Fruit fly (Drosophila melanogaster) whole organism, adult: Measurements from ENCODE around the gene Der-2.

ENCODE experiments used
- CG11617 ChIP-seq: fragments of 200-800 bp; sonication (Bioruptor generic); optimal IDR thresholded peaks from 2 replicates; lab custom pipeline; 2017; ENCODE audit warnings: mild to moderate bottlenecking, missing biosample characterization, missing genetic modification reagents, missing genetic modification characterization
- CG12768 ChIP-seq: fragments of 200-800 bp; sonication (Bioruptor generic); optimal IDR thresholded peaks from 2 replicates; lab custom pipeline; 2017; ENCODE audit warnings: missing biosample characterization, missing genetic modification characterization, mild to moderate bottlenecking, moderate library complexity, missing genetic modification reagents
- CG14711 ChIP-seq: fragments of 200-800 bp; sonication (Bioruptor generic); optimal IDR thresholded peaks from 2 replicates; lab custom pipeline; 2018; ENCODE audit warnings: missing biosample characterization, mild to moderate bottlenecking, missing genetic modification characterization, moderate library complexity
- CG1620 ChIP-seq: fragments of 200-800 bp; sonication (Bioruptor generic); optimal IDR thresholded peaks from 2 replicates; lab custom pipeline; 2016; ENCODE audit warnings: missing biosample characterization, missing genetic modification characterization
- CG33017 ChIP-seq: fragments of 200-800 bp; sonication (Bioruptor generic); optimal IDR thresholded peaks from 2 replicates; lab custom pipeline; 2018; ENCODE audit warnings: missing biosample characterization, mild to moderate bottlenecking, missing genetic modification characterization, moderate library complexity
- CG5204 ChIP-seq: fragments of 200-800 bp; sonication (Bioruptor generic); optimal IDR thresholded peaks from 2 replicates; lab custom pipeline; 2016; ENCODE audit warnings: missing biosample characterization, missing genetic modification characterization
- CG7045 ChIP-seq: fragments of 200-800 bp; sonication (Bioruptor generic); optimal IDR thresholded peaks from 2 replicates; lab custom pipeline; 2017; ENCODE audit warnings: missing biosample characterization, mild to moderate bottlenecking, missing genetic modification characterization
- CG7101 ChIP-seq: fragments of 200-800 bp; sonication (Bioruptor generic); optimal IDR thresholded peaks from 2 replicates; lab custom pipeline; 2018; ENCODE audit warnings: missing biosample characterization, mild to moderate bottlenecking, missing genetic modification characterization, moderate library complexity
- Clk ChIP-seq: fragments of 200-800 bp; sonication (Bioruptor generic); optimal IDR thresholded peaks from 2 replicates; lab custom pipeline; 2017; ENCODE audit warnings: missing biosample characterization, missing genetic modification characterization
- Crg-1 ChIP-seq: fragments of 200-800 bp; sonication (Bioruptor generic); optimal IDR thresholded peaks from 2 replicates; lab custom pipeline; 2016; ENCODE audit warnings: missing biosample characterization, missing genetic modification characterization
- Hr96 ChIP-seq: fragments of 200-800 bp; sonication (Bioruptor generic); optimal IDR thresholded peaks from 2 replicates; lab custom pipeline; 2016; ENCODE audit warnings: missing biosample characterization, missing genetic modification characterization
- Mnt ChIP-seq: fragments of 200-800 bp; sonication (Bioruptor generic); optimal IDR thresholded peaks from 2 replicates; lab custom pipeline; 2016; ENCODE audit warnings: missing biosample characterization, mild to moderate bottlenecking, missing genetic modification characterization
- bab1 ChIP-seq: fragments of 200-800 bp; sonication (Bioruptor generic); optimal IDR thresholded peaks from 3 replicates; lab custom pipeline; 2019; ENCODE audit warnings: missing biosample characterization, mild to moderate bottlenecking, missing genetic modification characterization, moderate library complexity
- cic ChIP-seq: fragments of 200-800 bp; sonication (Bioruptor generic); optimal IDR thresholded peaks from 2 replicates; lab custom pipeline; 2017; ENCODE audit warnings: missing biosample characterization, mild to moderate bottlenecking, missing genetic modification characterization, moderate library complexity
- cnc ChIP-seq, 2 experiments: fragments of >200 bp; optimal IDR thresholded peaks; 2 replicates each; lab custom pipeline; 2017
- kay ChIP-seq: fragments of 200-800 bp; sonication (Bioruptor generic); peaks from one replicate; lab custom pipeline; 2016; ENCODE audit warnings: missing biosample characterization, missing genetic modification characterization, borderline replicate concordance
- ovo ChIP-seq: fragments of 200-800 bp; sonication (Bioruptor generic); optimal IDR thresholded peaks from 2 replicates; lab custom pipeline; 2016; ENCODE audit warnings: missing biosample characterization, missing genetic modification characterization
- pad ChIP-seq: fragments of 200-800 bp; sonication (Bioruptor generic); optimal IDR thresholded peaks from 3 replicates; lab custom pipeline; 2017; ENCODE audit warnings: missing biosample characterization, missing genetic modification characterization, mild to moderate bottlenecking, moderate library complexity, missing genetic modification reagents
- tj ChIP-seq: fragments of 200-800 bp; sonication (Bioruptor generic); optimal IDR thresholded peaks from 3 replicates; lab custom pipeline; 2017; ENCODE audit warnings: missing biosample characterization, mild to moderate bottlenecking, missing genetic modification characterization, moderate library complexity
- toe ChIP-seq: fragments of 200-800 bp; sonication (Bioruptor generic); optimal IDR thresholded peaks from 2 replicates; lab custom pipeline; 2016; ENCODE audit warnings: missing biosample characterization, missing genetic modification characterization

Der-2 gene

dm6 chr3R:16447448-16448045, 36.5 kb downstream of the Der-2 start:
- peak; percentile 69 for TF ChIP-seq kay (GFP tag; lab: Kevin White, UChicago)
- TF ChIP-seq CG33017 = no peak
- TF ChIP-seq tj = no peak
- TF ChIP-seq CG5204 = no peak
- no peak for TF ChIP-seq cnc (optimal IDR thresholded peaks at IDR 0.05; lab: Kevin White, UChicago)
- TF ChIP-seq CG7045 (GFP tag; lab: Kevin White, UChicago) = no peak
- TF ChIP-seq Clk = no peak
- no peak for TF ChIP-seq ovo
- no peak for TF ChIP-seq pad
- no peak for TF ChIP-seq Hr96 (GFP tag; lab: Kevin White, UChicago)
- TF ChIP-seq CG14711 = no peak
- no peak for TF ChIP-seq toe (GFP tag; lab: Kevin White, UChicago)
- no peak for TF ChIP-seq Crg-1 (GFP tag; lab: Kevin White, UChicago)
- TF ChIP-seq CG7101 (tag; lab: Kevin White, UChicago) = no peak
- TF ChIP-seq cic (GFP tag; lab: Kevin White, UChicago) = peak; percentile 7

dm6 chr3R:16446836-16447235, 37.2 kb downstream of the Der-2 start:
- no peak for TF ChIP-seq ovo
- TF ChIP-seq Clk = no peak
- no peak for TF ChIP-seq CG7101 (tag; lab: Kevin White, UChicago)
- TF ChIP-seq Mnt (GFP tag; lab: Kevin White, UChicago) = no peak

- no peak for TF ChIP-seq CG5204
- TF ChIP-seq Mnt (GFP tag; lab: Kevin White, UChicago) = peak; percentile 88
- TF ChIP-seq Hr96 (GFP tag; lab: Kevin White, UChicago) = no peak
- TF ChIP-seq CG11617 = peak; percentile 87
- TF ChIP-seq bab1 (GFP tag; lab: Kevin White, UChicago) = peak; percentile 88
- peak; percentile 79 for TF ChIP-seq CG1620 (GFP tag; lab: Kevin White, UChicago)
- TF ChIP-seq CG7045 (GFP tag; lab: Kevin White, UChicago) = peak; percentile 82
- TF ChIP-seq pad = peak; percentile 73
- peak; percentile 91 for TF ChIP-seq CG7101 (tag; lab: Kevin White, UChicago)
- peak; percentile 25 for TF ChIP-seq ovo
- TF ChIP-seq kay (GFP tag; lab: Kevin White, UChicago) = no peak
- TF ChIP-seq Crg-1 (GFP tag; lab: Kevin White, UChicago) = peak; percentile 89
- no peak for TF ChIP-seq cnc (optimal IDR thresholded peaks at IDR 0.05; lab: Kevin White, UChicago)
- peak; percentile 79 for TF ChIP-seq CG14711
- peak; percentile 66 for TF ChIP-seq Clk
- peak; percentile 45 for TF ChIP-seq tj
- peak; percentile 89 for TF ChIP-seq CG33017
- TF ChIP-seq CG12768 = peak; percentile 87
- peak; percentile 39 for TF ChIP-seq cic (GFP tag; lab: Kevin White, UChicago)
- TF ChIP-seq toe (GFP tag; lab: Kevin White, UChicago) = peak; percentile 81
Measured at dm6 chr3R:16442937-16443336, 41.1 kb downstream of the Der-2 start, which contains the start of the genes Ttc1 and CG14882. Gene Ttc1, minus strand, starts transcription at chr3R:16443007. Gene CG14882, plus strand, starts transcription at chr3R:16443207.

- TF ChIP-seq cic (GFP tag; lab: Kevin White, UChicago) (no peak), Mnt (GFP tag; lab: Kevin White, UChicago) (peak; percentile 11), kay (GFP tag; lab: Kevin White, UChicago) (no peak), CG12768 (no peak), bab1 (GFP tag; lab: Kevin White, UChicago) (peak; percentile 83), CG1620 (GFP tag; lab: Kevin White, UChicago) (peak; percentile 21), CG11617 (peak; percentile 24), CG14711 (peak; percentile 52), Crg-1 (GFP tag; lab: Kevin White, UChicago) (no peak), Clk (no peak), CG7101 (tag; lab: Kevin White, UChicago) (peak; percentile 17), pad (peak; percentile 12)
Measured at dm6 chr3R:16441367-16441923, 42.6 kb downstream of the Der-2 start, which contains the start of gene ema. Gene ema, minus strand, starts transcription at chr3R:16441661.

dm6 chr3R:16436374-16437037, 47.5 kb downstream of the Der-2 start, which contains the start of gene mRpS33:
Gene mRpS33, minus strand, starts transcription at chr3R:16436597.
- no peak for TF ChIP-seq toe (GFP tag; lab: Kevin White, UChicago)
- no peak for TF ChIP-seq tj
- TF ChIP-seq kay (GFP tag; lab: Kevin White, UChicago) = no peak
- TF ChIP-seq CG7101 (tag; lab: Kevin White, UChicago) = no peak
- no peak for TF ChIP-seq CG7045 (GFP tag; lab: Kevin White, UChicago)
- no peak for TF ChIP-seq Hr96 (GFP tag; lab: Kevin White, UChicago)
- no peak for TF ChIP-seq ovo
- no peak for TF ChIP-seq CG33017
- no peak for TF ChIP-seq pad
- no peak for TF ChIP-seq CG11617
- no peak for TF ChIP-seq Crg-1 (GFP tag; lab: Kevin White, UChicago)
- TF ChIP-seq Clk = no peak
- TF ChIP-seq cic (GFP tag; lab: Kevin White, UChicago) = no peak
- no peak for TF ChIP-seq Mnt (GFP tag; lab: Kevin White, UChicago)
- no peak for TF ChIP-seq CG14711
- TF ChIP-seq cnc (optimal IDR thresholded peaks at IDR 0.05; lab: Kevin White, UChicago) = no peak
- no peak for TF ChIP-seq bab1 (GFP tag; lab: Kevin White, UChicago)
- no peak for TF ChIP-seq CG5204
- TF ChIP-seq CG1620 (GFP tag; lab: Kevin White, UChicago) = no peak

- TF ChIP-seq CG1620 (GFP tag; lab: Kevin White, UChicago) (no peak), bab1 (GFP tag; lab: Kevin White, UChicago) (no peak), tj (no peak), CG33017 (no peak), cic (GFP tag; lab: Kevin White, UChicago) (no peak), pad (no peak), CG7045 (GFP tag; lab: Kevin White, UChicago) (no peak), Clk (no peak), CG14711 (no peak), Mnt (GFP tag; lab: Kevin White, UChicago) (no peak), CG5204 (no peak), Hr96 (GFP tag; lab: Kevin White, UChicago) (no peak), CG7101 (tag; lab: Kevin White, UChicago) (no peak), CG12768 (no peak), kay (GFP tag; lab: Kevin White, UChicago) (no peak), cnc (optimal IDR thresholded peaks at IDR 0.05; lab: Kevin White, UChicago) (no peak), ovo (no peak)
Measured at dm6 chr3R:16434599-16434998, 49.4 kb downstream of the Der-2 start, which contains the start of gene CG14881. Gene CG14881, plus strand, starts transcription at chr3R:16434899.
